Worm (Caenorhabditis elegans) whole organism, L2 larva: ENCODE measurements around the gene col-84.

ENCODE experiments used
- R02D3.7 ChIP-seq: fragments of 150-350 bp; optimal IDR thresholded peaks from 2 replicates; lab custom pipeline; 2014; ENCODE audit warnings: missing biosample characterization, missing genetic modification characterization
- ZK546.5 ChIP-seq: sonication (generic microtip); optimal IDR thresholded peaks from 2 replicates; lab custom pipeline; 2017; ENCODE audit warnings: missing biosample characterization, missing genetic modification characterization
- alr-1 ChIP-seq: fragments of 150-350 bp; optimal IDR thresholded peaks from 2 replicates; lab custom pipeline; 2014; ENCODE audit warnings: missing biosample characterization, missing genetic modification characterization
- fos-1 ChIP-seq: fragments of 150-350 bp; optimal IDR thresholded peaks from 2 replicates; lab custom pipeline; 2014; ENCODE audit warnings: missing biosample characterization, missing genetic modification characterization
- nhr-12 ChIP-seq: fragments of 150-350 bp; optimal IDR thresholded peaks from 2 replicates; lab custom pipeline; 2014; ENCODE audit warnings: missing biosample characterization, missing genetic modification characterization
- nhr-25 ChIP-seq: fragments of 150-350 bp; sonication (generic microtip); optimal IDR thresholded peaks from 3 replicates; lab custom pipeline; 2014; ENCODE audit warnings: missing biosample characterization, missing genetic modification characterization
- skn-1 ChIP-seq: sonication (generic microtip); optimal IDR thresholded peaks from 2 replicates; lab custom pipeline; 2017; ENCODE audit warnings: missing biosample characterization, missing genetic modification characterization
- snpc-4 ChIP-seq: fragments of 150-350 bp; optimal IDR thresholded peaks from 2 replicates; lab custom pipeline; 2014; ENCODE audit warnings: missing biosample characterization, missing genetic modification characterization
- unc-39 ChIP-seq: fragments of 150-350 bp; optimal IDR thresholded peaks from 2 replicates; lab custom pipeline; 2014; ENCODE audit warnings: missing biosample characterization, missing genetic modification characterization

ce11 chrII:11880456-11881353 lies 12.4 kb downstream of the col-84 start:
- TF ChIP-seq alr-1 (tag; lab: Kevin White, UChicago) (no peak), unc-39 (no peak), R02D3.7 (tag; lab: Kevin White, UChicago) (no peak), snpc-4 (tag; lab: Kevin White, UChicago) (no peak), nhr-25 (tag; lab: Kevin White, UChicago) (peak; percentile 69), ZK546.5 (no peak), nhr-12 (no peak), skn-1 (tag; lab: Kevin White, UChicago) (no peak), fos-1 (tag; lab: Kevin White, UChicago) (no peak)
